Fruit fly (Drosophila melanogaster) whole organism, embryonic: ENCODE measurements around the gene CG13062.

Experiments
- Ada2b ChIP-seq: fragments of 200-800 bp; sonication (Bioruptor generic); IDR thresholded peaks from 2 replicates; pipeline ENCODE4 v1.3.6; 2022; ENCODE audit warnings: missing biosample characterization, missing genetic modification characterization
- Awh ChIP-seq: fragments of 200-800 bp; sonication (Bioruptor generic); IDR thresholded peaks from 2 replicates; pipeline ENCODE4, ENCODE4 v1.3.6; 2022; ENCODE audit warnings: missing biosample characterization, missing genetic modification characterization
- B-H1 ChIP-seq: fragments of 200-800 bp; sonication (Bioruptor generic); IDR thresholded peaks from 3 replicates; pipeline ENCODE4 v1.3.6; 2022; ENCODE audit warnings: missing biosample characterization, missing genetic modification characterization
- B-H2 ChIP-seq: fragments of 200-800 bp; sonication (Bioruptor generic); optimal IDR thresholded peaks from 2 replicates; lab custom pipeline; 2018; ENCODE audit warnings: missing biosample characterization, mild to moderate bottlenecking, missing genetic modification characterization
- BEAF-32 ChIP-seq: fragments of 200-800 bp; sonication (Bioruptor generic); optimal IDR thresholded peaks from 3 replicates; lab custom pipeline; 2017; ENCODE audit warnings: missing biosample characterization, missing genetic modification characterization, mild to moderate bottlenecking, moderate library complexity, missing genetic modification reagents
- CG11398 ChIP-seq: fragments of 200-800 bp; sonication (Bioruptor generic); optimal IDR thresholded peaks from 2 replicates; lab custom pipeline; 2016; ENCODE audit warnings: missing biosample characterization, missing genetic modification characterization
- CG15011 ChIP-seq: fragments of 200-800 bp; sonication (Bioruptor generic); optimal IDR thresholded peaks from 3 replicates; lab custom pipeline; 2018; ENCODE audit warnings: missing biosample characterization, mild to moderate bottlenecking, missing genetic modification characterization
- CG15073 ChIP-seq: fragments of 200-800 bp; sonication (Bioruptor generic); optimal IDR thresholded peaks from 2 replicates; lab custom pipeline; 2016; ENCODE audit warnings: missing biosample characterization, missing genetic modification characterization
- CG1529 ChIP-seq: fragments of 200-800 bp; sonication (Bioruptor generic); optimal IDR thresholded peaks from 3 replicates; lab custom pipeline; 2018; ENCODE audit warnings: missing biosample characterization, missing genetic modification characterization
- CG15479 ChIP-seq: fragments of 200-800 bp; sonication (Bioruptor generic); optimal IDR thresholded peaks from 3 replicates; lab custom pipeline; 2019; ENCODE audit warnings: missing biosample characterization, mild to moderate bottlenecking, missing genetic modification characterization, moderate library complexity
- CG17568 ChIP-seq: fragments of 200-800 bp; sonication (Bioruptor generic); optimal IDR thresholded peaks from 2 replicates; lab custom pipeline; 2018; ENCODE audit warnings: missing biosample characterization, mild to moderate bottlenecking, missing genetic modification characterization, moderate library complexity
- CG17802 ChIP-seq: fragments of 200-800 bp; sonication (Bioruptor generic); optimal IDR thresholded peaks from 2 replicates; lab custom pipeline; 2018; ENCODE audit warnings: missing biosample characterization, mild to moderate bottlenecking, missing genetic modification characterization, moderate library complexity
- CG31388 ChIP-seq: fragments of 200-800 bp; sonication (Bioruptor generic); optimal IDR thresholded peaks from 2 replicates; lab custom pipeline; 2016; ENCODE audit warnings: missing biosample characterization, missing genetic modification characterization
- CG3407 ChIP-seq: fragments of 200-800 bp; sonication (Bioruptor generic); optimal IDR thresholded peaks from 2 replicates; lab custom pipeline; 2018; ENCODE audit warnings: missing biosample characterization, mild to moderate bottlenecking, missing genetic modification characterization
- CG4854 ChIP-seq: fragments of 200-800 bp; sonication (Bioruptor generic); optimal IDR thresholded peaks from 2 replicates; lab custom pipeline; 2016; ENCODE audit warnings: missing biosample characterization, missing genetic modification characterization, inconsistent platforms
- CG6765 ChIP-seq: fragments of 200-800 bp; sonication (Bioruptor generic); optimal IDR thresholded peaks from 3 replicates; lab custom pipeline; 2017; ENCODE audit warnings: missing biosample characterization, mild to moderate bottlenecking, missing genetic modification characterization
- CG7271 ChIP-seq: fragments of 200-800 bp; sonication (Bioruptor generic); optimal IDR thresholded peaks from 2 replicates; lab custom pipeline; 2018; ENCODE audit warnings: missing biosample characterization, mild to moderate bottlenecking, missing genetic modification characterization, moderate library complexity
- CG7556 ChIP-seq: fragments of 200-800 bp; sonication (Bioruptor generic); optimal IDR thresholded peaks from 2 replicates; lab custom pipeline; 2017; ENCODE audit warnings: missing biosample characterization, mild to moderate bottlenecking, missing genetic modification characterization
- CG8944 ChIP-seq: fragments of 200-800 bp; sonication (Bioruptor generic); optimal IDR thresholded peaks from 3 replicates; lab custom pipeline; 2016; ENCODE audit warnings: missing biosample characterization, missing genetic modification characterization
- CG9797 ChIP-seq: fragments of 200-800 bp; sonication (Bioruptor generic); optimal IDR thresholded peaks from 3 replicates; lab custom pipeline; 2018; ENCODE audit warnings: missing biosample characterization, mild to moderate bottlenecking, missing genetic modification characterization
- Chrac-16 ChIP-seq: fragments of 200-800 bp; sonication (Bioruptor generic); optimal IDR thresholded peaks from 3 replicates; lab custom pipeline; 2016; ENCODE audit warnings: missing biosample characterization, missing genetic modification characterization
- CkIIα-i1 ChIP-seq: fragments of 200-800 bp; sonication (Bioruptor generic); IDR thresholded peaks from 2 replicates; pipeline ENCODE4 v1.3.6; 2022; ENCODE audit warnings: missing biosample characterization, missing genetic modification characterization
- Dbx ChIP-seq: fragments of 200-800 bp; sonication (Bioruptor generic); IDR thresholded peaks from 3 replicates; pipeline ENCODE4 v1.3.6; 2022; ENCODE audit warnings: missing biosample characterization, missing genetic modification characterization
- HLH54F ChIP-seq: fragments of 200-800 bp; sonication (Bioruptor generic); optimal IDR thresholded peaks from 3 replicates; lab custom pipeline; 2016; ENCODE audit warnings: missing biosample characterization, missing genetic modification characterization
- Mes4 ChIP-seq: fragments of 200-800 bp; sonication (Bioruptor generic); optimal IDR thresholded peaks from 2 replicates; lab custom pipeline; 2016; ENCODE audit warnings: missing biosample characterization, missing genetic modification characterization
- Nf-YA ChIP-seq: fragments of 200-800 bp; sonication (Bioruptor generic); IDR thresholded peaks from 2 replicates; pipeline ENCODE4 v1.3.6; 2022; ENCODE audit warnings: missing biosample characterization, missing genetic modification characterization
- Tbp ChIP-seq: fragments of >200 bp; optimal IDR thresholded peaks from 2 replicates; lab custom pipeline; 2018; ENCODE audit warnings: missing biosample characterization, missing genetic modification characterization
- ac ChIP-seq: fragments of 200-800 bp; sonication (Bioruptor generic); optimal IDR thresholded peaks from 3 replicates; lab custom pipeline; 2017; ENCODE audit warnings: missing biosample characterization, mild to moderate bottlenecking, missing genetic modification characterization
- ap ChIP-seq: fragments of 200-800 bp; sonication (Bioruptor generic); IDR thresholded peaks from 2 replicates; pipeline ENCODE4 v1.3.6; 2022; ENCODE audit warnings: missing biosample characterization, missing genetic modification characterization
- bowl ChIP-seq: fragments of 200-800 bp; sonication (Bioruptor generic); IDR thresholded peaks from 2 replicates; pipeline ENCODE4 v1.3.6; 2022; ENCODE audit warnings: missing biosample characterization, missing genetic modification characterization
- bsh ChIP-seq, 2 experiments: fragments of 200-800 bp; sonication (Bioruptor generic); optimal IDR thresholded peaks; 2 replicates each; lab custom pipeline; 2017 to 2018; ENCODE audit warnings: mild to moderate bottlenecking in 2 of 2, missing biosample characterization in 2 of 2, missing genetic modification characterization in 2 of 2, moderate library complexity in 1 of 2
- cato ChIP-seq: fragments of 200-800 bp; sonication (Bioruptor generic); optimal IDR thresholded peaks from 2 replicates; lab custom pipeline; 2016; ENCODE audit warnings: missing biosample characterization, missing genetic modification characterization, borderline replicate concordance
- ci ChIP-seq: fragments of 200-800 bp; sonication (Bioruptor generic); IDR thresholded peaks from 3 replicates; pipeline ENCODE4 v1.3.6; 2022; ENCODE audit warnings: missing biosample characterization, missing genetic modification characterization
- dmrt11E ChIP-seq: fragments of 200-800 bp; sonication (Bioruptor generic); optimal IDR thresholded peaks from 3 replicates; lab custom pipeline; 2018; ENCODE audit warnings: missing biosample characterization, mild to moderate bottlenecking, missing genetic modification characterization, moderate library complexity
- dysf ChIP-seq: fragments of 200-800 bp; sonication (Bioruptor generic); IDR thresholded peaks from 3 replicates; pipeline ENCODE4 v1.3.6; 2022; ENCODE audit warnings: missing biosample characterization, missing genetic modification characterization
- fd64A ChIP-seq: fragments of 200-800 bp; sonication (Bioruptor generic); optimal IDR thresholded peaks from 3 replicates; lab custom pipeline; 2018; ENCODE audit warnings: missing biosample characterization, mild to moderate bottlenecking, missing genetic modification characterization
- gce ChIP-seq: fragments of 200-800 bp; sonication (Bioruptor generic); IDR thresholded peaks from 3 replicates; pipeline ENCODE4 v1.3.6; 2022; ENCODE audit warnings: missing biosample characterization, missing genetic modification characterization
- gcm2 ChIP-seq: fragments of 200-800 bp; sonication (Bioruptor generic); optimal IDR thresholded peaks from 2 replicates; lab custom pipeline; 2016; ENCODE audit warnings: missing biosample characterization, missing genetic modification characterization
- hth ChIP-seq: fragments of >200 bp; optimal IDR thresholded peaks from 2 replicates; lab custom pipeline; 2017; ENCODE audit warnings: inconsistent platforms
- lov ChIP-seq, 2 experiments: fragments of 200-800 bp in 1 of 2; fragments of >200 bp in 1 of 2; sonication (Bioruptor generic) in 1 of 2; IDR thresholded peaks in 1 of 2; optimal IDR thresholded peaks in 1 of 2; 2 replicates in 1 of 2; 3 replicates in 1 of 2; pipeline versions ENCODE4 v1.3.6 to Lab custom; 2017 to 2022; ENCODE audit warnings: missing biosample characterization in 1 of 2, missing genetic modification characterization in 1 of 2
- luna ChIP-seq: fragments of 200-800 bp; sonication (Bioruptor generic); optimal IDR thresholded peaks from 2 replicates; lab custom pipeline; 2016; ENCODE audit warnings: missing biosample characterization, missing genetic modification characterization
- p53 ChIP-seq: fragments of 200-800 bp; sonication (Bioruptor generic); optimal IDR thresholded peaks from 2 replicates; lab custom pipeline; 2016; ENCODE audit warnings: missing biosample characterization, missing genetic modification characterization
- pros ChIP-seq: fragments of 200-800 bp; sonication (Bioruptor generic); optimal IDR thresholded peaks from 3 replicates; lab custom pipeline; 2019; ENCODE audit warnings: missing biosample characterization, mild to moderate bottlenecking, missing genetic modification characterization, moderate library complexity
- rib ChIP-seq: fragments of 200-800 bp; sonication (Bioruptor generic); IDR thresholded peaks from 2 replicates; pipeline ENCODE4 v1.3.6; 2022; ENCODE audit warnings: missing biosample characterization, missing genetic modification characterization
- schlank ChIP-seq: fragments of 200-800 bp; sonication (Bioruptor generic); optimal IDR thresholded peaks from 2 replicates; lab custom pipeline; 2018; ENCODE audit warnings: missing biosample characterization, mild to moderate bottlenecking, missing genetic modification characterization
- ttk ChIP-seq: fragments of 200-800 bp; sonication (Bioruptor generic); IDR thresholded peaks from 2 replicates; pipeline ENCODE4 v2.1.2; 2022; ENCODE audit warnings: missing biosample characterization, missing genetic modification characterization
- unc-4 ChIP-seq: fragments of 200-800 bp; sonication (Bioruptor generic); IDR thresholded peaks from 2 replicates; pipeline ENCODE4 v1.3.6; 2022; ENCODE audit warnings: missing biosample characterization, missing genetic modification characterization; ENCODE audit not compliant: partially characterized antibody

The CG13062 gene

DNA sequence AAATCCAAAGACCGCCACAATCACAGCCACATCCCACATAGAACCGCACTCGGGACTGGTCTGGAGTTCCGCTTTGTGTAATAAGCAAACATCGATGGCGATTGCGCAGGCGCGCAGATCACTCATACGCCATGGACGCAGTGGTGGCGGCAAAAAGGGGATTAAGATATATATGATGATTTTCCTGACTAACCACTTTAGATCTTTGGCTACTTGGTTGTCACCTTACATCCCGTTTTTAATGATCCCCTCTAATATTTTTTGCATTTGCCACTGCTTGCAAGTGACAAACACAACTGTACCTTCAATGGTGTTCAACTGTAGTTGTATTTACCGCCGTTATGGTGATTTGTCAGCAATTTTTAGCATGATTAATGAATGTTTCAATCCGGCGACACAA lies 4.1 kb upstream of the CG13062 start (continued):
- TF ChIP-seq Nf-YA (GFP tag; lab: Robert Waterston, UW) (no peak), Chrac-16 (no peak), cato (GFP tag; lab: Kevin White, UChicago) (no peak), luna (no peak), Ada2b (GFP tag; lab: Robert Waterston, UW) (no peak), CG3407 (GFP tag; lab: Kevin White, UChicago) (no peak), CkIIα-i1 (GFP tag; lab: Robert Waterston, UW) (no peak), hth (no peak), ap (GFP tag; lab: Robert Waterston, UW) (no peak), BEAF-32 (no peak), CG15011 (no peak), Mes4 (GFP tag; lab: Kevin White, UChicago) (no peak), rib (GFP tag; lab: Robert Waterston, UW) (no peak), CG8944 (no peak), CG7556 (GFP tag; lab: Kevin White, UChicago) (no peak), CG7271 (tag; lab: Kevin White, UChicago) (no peak), CG17568 (no peak), bsh (GFP tag; optimal IDR thresholded peaks at IDR 0.05; lab: Kevin White, UChicago) (no peak), CG31388 (GFP tag; lab: Kevin White, UChicago) (no peak), B-H1 (no peak), CG17802 (tag; lab: Kevin White, UChicago) (no peak), dysf (GFP tag; lab: Robert Waterston, UW) (0 out of 3 replicates have a peak, but pooled peaks have one; percentile 14), CG6765 (GFP tag; lab: Kevin White, UChicago) (no peak), HLH54F (no peak), gcm2 (no peak), pros (GFP tag; lab: Kevin White, UChicago) (no peak), bowl (no peak), schlank (peak; percentile 67), ac (no peak), gce (GFP tag; lab: Robert Waterston, UW) (no peak), fd64A (GFP tag; lab: Kevin White, UChicago) (no peak), CG15073 (GFP tag; lab: Kevin White, UChicago) (no peak), p53 (GFP tag; lab: Kevin White, UChicago) (no peak), CG11398 (GFP tag; lab: Kevin White, UChicago) (no peak), CG1529 (no peak), lov (optimal IDR thresholded peaks at IDR 0.05; lab: Kevin White, UChicago) (no peak), lov (GFP tag; IDR thresholded peaks at IDR 0.05; lab: Robert Waterston, UW) (no peak), ttk (GFP tag; lab: Robert Waterston, UW) (no peak), CG15479 (GFP tag; lab: Kevin White, UChicago) (no peak), CG9797 (no peak), dmrt11E (tag; lab: Kevin White, UChicago) (no peak), B-H2 (GFP tag; lab: Kevin White, UChicago) (no peak), unc-4 (GFP tag; lab: Robert Waterston, UW) (no peak), ci (GFP tag; lab: Robert Waterston, UW) (no peak), Dbx (GFP tag; lab: Robert Waterston, UW) (peak; percentile 64), CG4854 (GFP tag; lab: Kevin White, UChicago) (no peak), Awh (no peak), Tbp (no peak)
